Fruit fly (Drosophila melanogaster): ENCODE measurements around the gene CG32100.

DNA sequence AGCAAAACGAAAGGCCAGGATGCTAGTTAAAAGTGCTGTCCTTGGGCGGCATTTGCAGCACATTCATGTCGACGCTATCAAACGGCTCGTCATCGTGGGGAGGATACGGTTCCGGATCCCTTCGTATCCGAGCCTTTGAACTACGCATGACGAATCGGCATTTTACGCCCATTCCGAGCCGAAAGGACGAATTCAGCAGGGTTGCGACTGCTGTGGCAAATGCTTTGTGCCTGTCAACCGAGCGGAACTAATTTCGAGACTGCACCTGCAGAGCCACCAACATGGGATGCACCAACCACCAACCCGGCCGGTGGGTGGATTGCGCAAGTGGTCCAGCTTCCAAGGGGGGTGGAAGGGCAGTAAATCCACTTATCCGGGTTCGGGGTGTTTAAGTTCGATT lies 23.2 kb downstream of the CG32100 start:
- TF ChIP-seq pan (optimal IDR thresholded peaks at IDR 0.05) (no peak), CG8478 (optimal IDR thresholded peaks at IDR 0.05) (no peak), Dll (optimal IDR thresholded peaks at IDR 0.05) (no peak), psq (optimal IDR thresholded peaks at IDR 0.05) (no peak), EcR (GFP tag; optimal IDR thresholded peaks at IDR 0.05) (no peak), usp (GFP tag; optimal IDR thresholded peaks at IDR 0.05) (no peak)
